Worm (Caenorhabditis elegans) whole organism, L1 larva: ENCODE results near the gene mxl-1.

Experiments used
- Y116A8C.19 ChIP-seq: sonication (generic microtip); optimal IDR thresholded peaks from 2 replicates; lab custom pipeline; 2016; ENCODE audit warnings: missing compliant biosample characterization, missing genetic modification characterization, borderline replicate concordance
- aha-1 ChIP-seq: fragments of 150-350 bp; optimal IDR thresholded peaks from 2 replicates; lab custom pipeline; 2014; ENCODE audit warnings: missing biosample characterization, missing genetic modification characterization
- alr-1 ChIP-seq: fragments of 200-800 bp; sonication (Bioruptor generic); optimal IDR thresholded peaks from 2 replicates; lab custom pipeline; 2018; ENCODE audit warnings: borderline replicate concordance, mild to moderate bottlenecking, missing genetic modification characterization, missing compliant biosample characterization
- ama-1 ChIP-seq: fragments of 150-350 bp; optimal IDR thresholded peaks from 2 replicates; lab custom pipeline; 2014
- blmp-1 ChIP-seq: fragments of 150-350 bp; optimal IDR thresholded peaks from 2 replicates; lab custom pipeline; 2014; ENCODE audit warnings: missing biosample characterization, missing genetic modification characterization
- ceh-63 ChIP-seq: fragments of 200-800 bp; sonication (Bioruptor generic); optimal IDR thresholded peaks from 2 replicates; lab custom pipeline; 2018; ENCODE audit warnings: mild to moderate bottlenecking, missing genetic modification characterization, missing compliant biosample characterization
- ceh-8 ChIP-seq: fragments of 200-800 bp; sonication (Bioruptor generic); optimal IDR thresholded peaks from 2 replicates; lab custom pipeline; 2018; ENCODE audit warnings: mild to moderate bottlenecking, missing genetic modification characterization, moderate library complexity, missing compliant biosample characterization
- ceh-82 ChIP-seq, 3 experiments: fragments of 150-350 bp in 1 of 3; sonication (generic microtip) in 2 of 3; optimal IDR thresholded peaks; 2 replicates each; lab custom pipeline; 2014 to 2017; ENCODE audit warnings: missing biosample characterization in 3 of 3, missing genetic modification characterization in 3 of 3
- ces-1 ChIP-seq: fragments of 150-350 bp; optimal IDR thresholded peaks from 2 replicates; lab custom pipeline; 2014; ENCODE audit warnings: missing biosample characterization, missing genetic modification reagents, missing genetic modification characterization
- dsc-1 ChIP-seq: sonication (generic microtip); optimal IDR thresholded peaks from 2 replicates; lab custom pipeline; 2016; ENCODE audit warnings: mild to moderate bottlenecking, missing genetic modification characterization, missing compliant biosample characterization
- efl-1 ChIP-seq, 4 experiments: fragments of 150-350 bp; optimal IDR thresholded peaks in 3 of 4; peaks in 1 of 4; 1 replicate in 1 of 4; 2 replicates in 3 of 4; lab custom pipeline; 2014; ENCODE audit warnings: missing biosample characterization in 2 of 4, missing genetic modification characterization in 2 of 4, missing genetic modification reagents in 2 of 4
- efl-3 ChIP-seq: fragments of 200-800 bp; sonication (Bioruptor generic); optimal IDR thresholded peaks from 2 replicates; lab custom pipeline; 2018; ENCODE audit warnings: mild to moderate bottlenecking, missing genetic modification characterization, missing compliant biosample characterization
- elt-3 ChIP-seq, 6 experiments: fragments of 150-350 bp in 1 of 6; sonication (generic microtip); optimal IDR thresholded peaks; 2 replicates each; lab custom pipeline; 2017 to 2018; ENCODE audit warnings: missing biosample characterization in 6 of 6, missing genetic modification characterization in 6 of 6, inconsistent platforms in 1 of 6
- ets-5 ChIP-seq: fragments of 200-800 bp; sonication (Bioruptor generic); IDR thresholded peaks from 2 replicates; pipeline ENCODE4 v1.3.6; 2022; ENCODE audit warnings: missing genetic modification characterization, missing compliant biosample characterization
- fkh-4 ChIP-seq: sonication (generic microtip); optimal IDR thresholded peaks from 2 replicates; lab custom pipeline; 2016; ENCODE audit warnings: missing compliant biosample characterization, missing genetic modification characterization, borderline replicate concordance
- grh-1 ChIP-seq: fragments of 200-800 bp; sonication (Bioruptor generic); IDR thresholded peaks from 2 replicates; pipeline ENCODE4 v1.3.6; 2022; ENCODE audit warnings: missing genetic modification reagents, missing genetic modification characterization, missing compliant biosample characterization
- hlh-17 ChIP-seq: fragments of 200-800 bp; sonication (Bioruptor generic); optimal IDR thresholded peaks from 2 replicates; lab custom pipeline; 2018; ENCODE audit warnings: missing genetic modification characterization, mild to moderate bottlenecking, missing compliant biosample characterization, moderate library complexity, borderline replicate concordance
- hlh-4 ChIP-seq: sonication (generic microtip); optimal IDR thresholded peaks from 2 replicates; lab custom pipeline; 2016; ENCODE audit warnings: mild to moderate bottlenecking, missing genetic modification characterization, missing compliant biosample characterization
- irx-1 ChIP-seq: sonication (generic microtip); optimal IDR thresholded peaks from 2 replicates; lab custom pipeline; 2016; ENCODE audit warnings: missing genetic modification characterization, missing compliant biosample characterization
- isw-1 ChIP-seq: fragments of 200-800 bp; sonication (Bioruptor generic); IDR thresholded peaks from 2 replicates; pipeline ENCODE4 v1.3.6; 2022; ENCODE audit warnings: missing genetic modification characterization, missing compliant biosample characterization
- jun-1 ChIP-seq: fragments of 150-350 bp; optimal IDR thresholded peaks from 2 replicates; lab custom pipeline; 2014; ENCODE audit warnings: missing biosample characterization, missing genetic modification reagents, missing genetic modification characterization
- lin-14 ChIP-seq: fragments of 200-800 bp; sonication (Bioruptor generic); optimal IDR thresholded peaks from 2 replicates; lab custom pipeline; 2018; ENCODE audit warnings: mild to moderate bottlenecking, missing genetic modification characterization, moderate library complexity, missing compliant biosample characterization
- lir-3 ChIP-seq: sonication (generic microtip); optimal IDR thresholded peaks from 2 replicates; lab custom pipeline; 2016; ENCODE audit warnings: mild to moderate bottlenecking, missing genetic modification characterization, moderate library complexity, missing compliant biosample characterization; ENCODE audit not compliant: poor library complexity
- lsy-2 ChIP-seq, 2 experiments: fragments of 150-350 bp; optimal IDR thresholded peaks; 2 replicates each; lab custom pipeline; 2014; ENCODE audit warnings: missing biosample characterization in 2 of 2, missing genetic modification characterization in 2 of 2
- mdl-1 ChIP-seq, 2 experiments: fragments of 150-350 bp; optimal IDR thresholded peaks; 2 replicates each; lab custom pipeline; 2014 to 2017; ENCODE audit warnings: missing biosample characterization in 2 of 2, missing genetic modification characterization in 2 of 2, inconsistent platforms in 1 of 2
- mep-1 ChIP-seq: fragments of 150-350 bp; optimal IDR thresholded peaks from 2 replicates; lab custom pipeline; 2014; ENCODE audit warnings: missing biosample characterization, missing genetic modification characterization
- nhr-19 ChIP-seq: fragments of 200-800 bp; sonication (Bioruptor generic); conservative IDR thresholded peaks from 2 replicates; pipeline ENCODE4 v1.3.6; 2022; ENCODE audit warnings: missing genetic modification characterization, missing compliant biosample characterization
- nhr-20 ChIP-seq: sonication (generic microtip); optimal IDR thresholded peaks from 2 replicates; lab custom pipeline; 2016; ENCODE audit warnings: mild to moderate bottlenecking, missing genetic modification characterization, missing compliant biosample characterization
- nhr-237 ChIP-seq: fragments of 150-350 bp; optimal IDR thresholded peaks from 2 replicates; lab custom pipeline; 2014; ENCODE audit warnings: missing biosample characterization, missing genetic modification characterization
- nhr-71 ChIP-seq: sonication (generic microtip); optimal IDR thresholded peaks from 2 replicates; lab custom pipeline; 2016; ENCODE audit warnings: mild to moderate bottlenecking, missing genetic modification characterization, moderate library complexity, missing compliant biosample characterization
- nhr-85 ChIP-seq: sonication (generic microtip); peaks from one replicate; lab custom pipeline; 2016; ENCODE audit warnings: missing genetic modification characterization, inconsistent platforms, missing compliant biosample characterization
- nhr-90 ChIP-seq: sonication (generic microtip); optimal IDR thresholded peaks from 2 replicates; lab custom pipeline; 2016; ENCODE audit warnings: mild to moderate bottlenecking, missing genetic modification characterization, missing compliant biosample characterization; ENCODE audit not compliant: poor library complexity
- pag-3 ChIP-seq: sonication (generic microtip); optimal IDR thresholded peaks from 2 replicates; lab custom pipeline; 2017; ENCODE audit warnings: missing genetic modification characterization, mild to moderate bottlenecking, missing compliant biosample characterization, antibody characterized with exemption, borderline replicate concordance; ENCODE audit not compliant: insufficient read depth
- rnt-1 ChIP-seq: sonication (generic microtip); optimal IDR thresholded peaks from 2 replicates; lab custom pipeline; 2016; ENCODE audit warnings: mild to moderate bottlenecking, missing genetic modification characterization, moderate library complexity, missing compliant biosample characterization
- snu-23 ChIP-seq: sonication (generic microtip); optimal IDR thresholded peaks from 2 replicates; lab custom pipeline; 2016; ENCODE audit warnings: missing genetic modification characterization, missing compliant biosample characterization
- tlp-1 ChIP-seq: fragments of 150-350 bp; optimal IDR thresholded peaks from 2 replicates; lab custom pipeline; 2014; ENCODE audit warnings: missing biosample characterization, missing genetic modification characterization
- unc-130 ChIP-seq: fragments of 150-350 bp; optimal IDR thresholded peaks from 2 replicates; lab custom pipeline; 2017; ENCODE audit warnings: missing biosample characterization, missing genetic modification characterization, inconsistent platforms
- unc-30 ChIP-seq: sonication (generic microtip); optimal IDR thresholded peaks from 2 replicates; lab custom pipeline; 2017; ENCODE audit warnings: missing biosample characterization, missing genetic modification characterization
- vab-15 ChIP-seq: sonication (generic microtip); optimal IDR thresholded peaks from 2 replicates; lab custom pipeline; 2017; ENCODE audit warnings: missing genotype, mild to moderate bottlenecking, missing genetic modification characterization, missing compliant biosample characterization
- zag-1 ChIP-seq: fragments of 150-350 bp; optimal IDR thresholded peaks from 2 replicates; lab custom pipeline; 2014; ENCODE audit warnings: missing biosample characterization, missing genetic modification characterization

The mxl-1 gene

DNA sequence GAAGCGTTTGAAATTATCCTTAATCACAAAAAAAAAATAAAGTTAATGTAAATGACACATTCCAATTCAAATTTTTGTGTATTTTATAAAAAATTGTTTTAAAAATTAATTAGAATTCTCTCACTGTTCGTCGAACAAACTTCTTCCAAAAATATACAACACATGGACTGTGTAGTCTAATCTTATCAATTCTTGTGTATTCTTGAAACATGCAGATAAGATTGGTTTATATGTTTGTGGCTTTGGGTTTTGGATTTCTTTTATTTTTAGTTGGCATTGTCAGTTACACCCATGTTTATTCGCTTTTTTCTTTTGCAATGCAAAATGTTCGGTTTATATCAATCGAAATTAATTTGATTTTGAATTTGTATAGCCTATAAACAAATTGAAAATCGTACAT is 24.2 kb upstream of the mxl-1 start:
- TF ChIP-seq ets-5 (GFP tag; lab: Robert Waterston, UW) (no peak), mdl-1 (tag; optimal IDR thresholded peaks at IDR 0.05; lab: Kevin White, UChicago) (no peak), efl-3 (GFP tag; lab: Kevin White, UChicago) (no peak), grh-1 (GFP tag; lab: Robert Waterston, UW) (no peak), ama-1 (no peak), elt-3 (tag; optimal IDR thresholded peaks at IDR 0.05; lab: Kevin White, UChicago) (peak in 2 of 6 experiments; percentile 44 to 83)
- TF ChIP-seq, all 84 proteins: peak for 1

DNA sequence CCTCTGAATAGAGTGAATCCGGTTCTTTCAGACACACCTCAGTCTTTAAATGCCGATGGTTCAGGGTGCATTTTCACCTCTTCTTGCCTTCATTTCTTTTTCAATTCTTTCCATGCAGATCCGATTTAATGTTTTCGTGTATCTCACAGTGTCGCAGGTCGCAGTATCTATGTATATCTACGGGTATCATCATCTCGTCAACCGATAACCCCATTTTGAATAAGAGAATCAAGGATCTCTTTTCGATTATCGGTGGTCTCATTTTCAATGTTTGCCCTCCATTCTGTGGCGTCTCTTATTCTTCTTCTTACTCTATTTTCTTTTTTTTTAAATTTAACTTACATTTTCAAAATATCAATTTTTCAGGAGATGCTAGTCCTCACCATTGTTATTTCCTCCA is 23.7 kb upstream of the mxl-1 start, which contains the start of gene T19B10.2:
T19B10.2 (plus strand) TSS at position 367 of the 400 bp plus-strand sequence.
- TF ChIP-seq blmp-1 (tag; lab: Kevin White, UChicago): peak; percentile 84
- TF ChIP-seq lin-14 (GFP tag; lab: Kevin White, UChicago): no peak
- peak in 1 of 6 experiments; percentile 15 for TF ChIP-seq elt-3 (tag; optimal IDR thresholded peaks at IDR 0.05; lab: Kevin White, UChicago)
- TF ChIP-seq nhr-71 (tag; lab: Kevin White, UChicago): no peak
- TF ChIP-seq vab-15 (tag; lab: Kevin White, UChicago): no peak

DNA sequence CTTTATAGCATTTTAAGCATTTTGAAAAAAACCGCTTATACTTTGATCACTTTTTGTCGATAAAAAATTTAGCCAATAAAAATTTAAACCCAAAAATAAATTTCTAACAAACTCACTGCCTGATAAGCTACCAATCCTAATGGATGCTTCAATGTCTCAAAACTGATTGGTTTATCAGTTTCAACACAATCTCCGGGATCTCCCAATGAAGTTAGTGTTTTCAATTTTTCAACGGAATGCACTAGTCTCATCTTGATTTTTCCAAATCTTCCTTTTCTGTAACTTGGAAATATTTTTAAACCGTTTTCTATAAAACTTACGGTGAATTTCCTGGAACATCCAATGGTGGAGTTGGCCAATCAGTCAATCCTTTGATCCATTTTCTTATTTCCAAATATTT is 20.9 kb upstream of the mxl-1 start:
- TF ChIP-seq ces-1 (GFP tag; lab: Kevin White, UChicago): no peak
- TF ChIP-seq zag-1 (tag; lab: Kevin White, UChicago): no peak
- TF ChIP-seq Y116A8C.19 (tag; lab: Kevin White, UChicago): no peak
- TF ChIP-seq unc-130 (tag; lab: Kevin White, UChicago): no peak
- no peak for TF ChIP-seq aha-1 (tag; lab: Kevin White, UChicago)
- TF ChIP-seq fkh-4 (tag; lab: Kevin White, UChicago): no peak
- TF ChIP-seq efl-3 (GFP tag; lab: Kevin White, UChicago): no peak
- no peak for TF ChIP-seq elt-3 (tag; optimal IDR thresholded peaks at IDR 0.05; lab: Kevin White, UChicago)
- TF ChIP-seq blmp-1 (tag; lab: Kevin White, UChicago): no peak
- TF ChIP-seq irx-1 (tag; lab: Kevin White, UChicago): no peak
- TF ChIP-seq ceh-8 (GFP tag; lab: Kevin White, UChicago): no peak
- no peak for TF ChIP-seq alr-1 (tag; lab: Kevin White, UChicago)
- no peak for TF ChIP-seq jun-1 (tag; lab: Kevin White, UChicago)
- TF ChIP-seq hlh-17 (GFP tag; lab: Kevin White, UChicago): no peak
- TF ChIP-seq tlp-1 (tag; lab: Kevin White, UChicago): no peak
- no peak for TF ChIP-seq lin-14 (GFP tag; lab: Kevin White, UChicago)
- no peak for TF ChIP-seq isw-1
- no peak for TF ChIP-seq rnt-1 (tag; lab: Kevin White, UChicago)
- TF ChIP-seq hlh-4 (tag; lab: Kevin White, UChicago): no peak
- no peak for TF ChIP-seq nhr-85

DNA sequence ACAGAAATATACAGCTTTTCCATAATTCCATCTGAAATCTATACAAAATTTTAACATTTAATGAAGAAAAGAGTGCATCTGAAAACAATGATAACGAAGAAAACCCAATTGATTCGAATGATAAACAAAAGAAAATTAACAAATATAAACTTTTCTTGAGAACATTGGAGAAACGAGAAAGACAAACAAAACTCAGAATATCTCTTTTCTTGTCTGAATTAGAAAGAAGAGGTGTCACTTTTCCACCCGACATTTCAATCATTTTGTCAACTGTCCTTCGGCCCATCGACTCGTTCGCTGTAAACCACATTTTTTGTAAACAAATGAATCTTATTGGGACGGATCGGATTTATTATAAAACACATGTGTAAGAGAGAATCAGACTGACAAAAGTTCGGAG is 18.7 kb upstream of the mxl-1 start, which contains the start of gene bgal-1:
bgal-1 (minus strand) TSS at position 38 of the 400 bp plus-strand sequence.
- TF ChIP-seq lsy-2 (tag; optimal IDR thresholded peaks at IDR 0.05; lab: Kevin White, UChicago): peak; percentile 7 to 9
- no peak for TF ChIP-seq ceh-82 (tag; optimal IDR thresholded peaks at IDR 0.05; lab: Kevin White, UChicago)
- TF ChIP-seq nhr-90 (tag; lab: Kevin White, UChicago): peak; percentile 15
- no peak for TF ChIP-seq nhr-237
- peak; percentile 37 for TF ChIP-seq lin-14 (GFP tag; lab: Kevin White, UChicago)
- TF ChIP-seq ama-1: peak; percentile 65
- TF ChIP-seq efl-1 (optimal IDR thresholded peaks at IDR 0.05; lab: Kevin White, UChicago): no peak
- no peak for TF ChIP-seq efl-1 (GFP tag; optimal IDR thresholded peaks at IDR 0.05 in 1 of 2; lab: Kevin White, UChicago)
- TF ChIP-seq nhr-20 (tag; lab: Kevin White, UChicago): no peak
- peak; percentile 63 for TF ChIP-seq dsc-1 (tag; lab: Kevin White, UChicago)
- no peak for TF ChIP-seq nhr-19 (GFP tag; lab: Robert Waterston, UW)
- TF ChIP-seq unc-30: no peak
- no peak for TF ChIP-seq nhr-71 (tag; lab: Kevin White, UChicago)
- TF ChIP-seq snu-23 (GFP tag; lab: Kevin White, UChicago): peak; percentile 16
- peak; percentile 7 for TF ChIP-seq mep-1 (tag; lab: Kevin White, UChicago)
- no peak for TF ChIP-seq lir-3 (tag; lab: Kevin White, UChicago)
- no peak for TF ChIP-seq ceh-63 (GFP tag; lab: Kevin White, UChicago)
- no peak for TF ChIP-seq pag-3 (tag; lab: Kevin White, UChicago)
- TF ChIP-seq, all 84 proteins: peak for 7
